In genomic region chr3L:15508233-15508632, dm6 we compare ENCODE assay signal across 4 fruit fly cellular contexts.
TF ChIP-seq lines count a peak whose summit lies in the region.

TSS of gene CG7841 (minus strand) at chr3L:15508252.

TF ChIP-seq in whole organism, adult, 20 proteins besides CTCF, POLR2A, EP300 and RAD21 (continued from another document):
- TF ChIP-seq bab1 (GFP tag; optimal IDR thresholded peaks at IDR 0.05; lab: Kevin White, UChicago) (peak; percentile 99), CG7101 (tag; optimal IDR thresholded peaks at IDR 0.05; lab: Kevin White, UChicago) (peak; percentile 99)
TF ChIP-seq in whole organism, adult: peak in this region for 17.

TF ChIP-seq in whole organism, embryonic, 481 proteins besides CTCF, POLR2A, EP300 and RAD21 (continued from another document and continues in another):
- no peak for TF ChIP-seq CG34224 (GFP tag; IDR thresholded peaks at IDR 0.05; lab: Robert Waterston, UW; ENCODE audit: partially characterized antibody)
- peak; percentile 49 for TF ChIP-seq Elba2 (GFP tag; optimal IDR thresholded peaks at IDR 0.05; lab: Kevin White, UChicago)
- no peak for TF ChIP-seq hbn (GFP tag; IDR thresholded peaks at IDR 0.05; lab: Robert Waterston, UW; ENCODE audit: partially characterized antibody)
- no peak; the same call in 1 of the 2 replicates for TF ChIP-seq sisA (GFP tag; IDR thresholded peaks at IDR 0.05; lab: Robert Waterston, UW)
- TF ChIP-seq CG15479 (GFP tag; optimal IDR thresholded peaks at IDR 0.05; lab: Kevin White, UChicago), result peak; percentile 48
- peak; percentile 98 for TF ChIP-seq fd64A (GFP tag; optimal IDR thresholded peaks at IDR 0.05; lab: Kevin White, UChicago)
- TF ChIP-seq ken (GFP tag; IDR thresholded peaks at IDR 0.05; lab: Robert Waterston, UW), result peak; percentile 93
- TF ChIP-seq pfk (GFP tag; optimal IDR thresholded peaks at IDR 0.05; lab: Kevin White, UChicago), result peak; percentile 81
- TF ChIP-seq CG4424 (GFP tag; optimal IDR thresholded peaks at IDR 0.05; lab: Kevin White, UChicago), result peak; percentile 97
- peak; percentile 77 for TF ChIP-seq CG10321 (GFP tag; IDR thresholded peaks at IDR 0.05; lab: Robert Waterston, UW)
- TF ChIP-seq CG4617 (GFP tag; optimal IDR thresholded peaks at IDR 0.05; lab: Kevin White, UChicago; ENCODE audit: borderline replicate concordance), result peak; percentile 82
- peak; percentile 79 for TF ChIP-seq MESR4 (GFP tag; optimal IDR thresholded peaks at IDR 0.05; lab: Kevin White, UChicago)
- TF ChIP-seq Rfx (GFP tag; IDR thresholded peaks at IDR 0.05; lab: Robert Waterston, UW), result peak; percentile 98
- TF ChIP-seq CG6765 (GFP tag; optimal IDR thresholded peaks at IDR 0.05; lab: Kevin White, UChicago), result peak; percentile 98
- TF ChIP-seq maf-S (GFP tag; optimal IDR thresholded peaks at IDR 0.05; lab: Kevin White, UChicago), result peak; percentile 94
- peak; percentile 94 for TF ChIP-seq CG2199 (GFP tag; IDR thresholded peaks at IDR 0.05; lab: Robert Waterston, UW)
- peak; percentile 95 for TF ChIP-seq abd-A (tag; optimal IDR thresholded peaks at IDR 0.05; lab: Kevin White, UChicago)
- no peak for TF ChIP-seq dimm (GFP tag; IDR thresholded peaks at IDR 0.05; lab: Robert Waterston, UW)
- peak; percentile 98 for TF ChIP-seq Max (GFP tag; optimal IDR thresholded peaks at IDR 0.05; lab: Kevin White, UChicago)
- TF ChIP-seq CG11456 (GFP tag; IDR thresholded peaks at IDR 0.05; lab: Robert Waterston, UW), result no peak
- TF ChIP-seq grn (GFP tag; optimal IDR thresholded peaks at IDR 0.05; lab: Kevin White, UChicago), result peak; percentile 87
- peak; percentile 91 for TF ChIP-seq HmgD (GFP tag; optimal IDR thresholded peaks at IDR 0.05; lab: Kevin White, UChicago)
- peak; percentile 96 for TF ChIP-seq bab2 (GFP tag; optimal IDR thresholded peaks at IDR 0.05; lab: Kevin White, UChicago)
- TF ChIP-seq CG17912 (GFP tag; optimal IDR thresholded peaks at IDR 0.05; lab: Kevin White, UChicago), result peak; percentile 97
- peak; percentile 99 for TF ChIP-seq dmrt11E (tag; optimal IDR thresholded peaks at IDR 0.05; lab: Kevin White, UChicago)
- peak; percentile 98 for TF ChIP-seq scrt (GFP tag; optimal IDR thresholded peaks at IDR 0.05; lab: Kevin White, UChicago)
- peak; percentile 94 for TF ChIP-seq MBD-R2 (GFP tag; IDR thresholded peaks at IDR 0.05; lab: Robert Waterston, UW)
- peak; percentile 97 for TF ChIP-seq CG2875 (GFP tag; optimal IDR thresholded peaks at IDR 0.05; lab: Kevin White, UChicago)
- peak; percentile 97 for TF ChIP-seq CG15011 (GFP tag; optimal IDR thresholded peaks at IDR 0.05; lab: Kevin White, UChicago)
- TF ChIP-seq slou (GFP tag; optimal IDR thresholded peaks at IDR 0.05; lab: Kevin White, UChicago), result peak; percentile 89
- no peak for TF ChIP-seq sna (GFP tag; IDR thresholded peaks at IDR 0.05; lab: Robert Waterston, UW; ENCODE audit: partially characterized antibody)
- TF ChIP-seq Rx (GFP tag; IDR thresholded peaks at IDR 0.05; lab: Robert Waterston, UW), result no peak; the same call in none of the 2 replicates
- TF ChIP-seq zfh1 (GFP tag; IDR thresholded peaks at IDR 0.05; lab: Robert Waterston, UW), result peak; percentile 97
- peak; percentile 99 for TF ChIP-seq CG2712 (tag; optimal IDR thresholded peaks at IDR 0.05; lab: Kevin White, UChicago)
- TF ChIP-seq Dref (GFP tag; IDR thresholded peaks at IDR 0.05; lab: Robert Waterston, UW), result 0 out of 2 replicates have a peak, but pooled peaks have one; percentile 31
- TF ChIP-seq CG4730 (GFP tag; IDR thresholded peaks at IDR 0.05; lab: Robert Waterston, UW), result peak; percentile 84; the same call in 1 of the 2 replicates
- peak; percentile 21 for TF ChIP-seq cg (GFP tag; optimal IDR thresholded peaks at IDR 0.05; lab: Kevin White, UChicago)
- TF ChIP-seq Sox102F (GFP tag; optimal IDR thresholded peaks at IDR 0.05; lab: Kevin White, UChicago), result peak; percentile 97
- TF ChIP-seq chm (GFP tag; IDR thresholded peaks at IDR 0.05; lab: Robert Waterston, UW), result peak; percentile 98
- peak; percentile 94 for TF ChIP-seq CG3847 (GFP tag; IDR thresholded peaks at IDR 0.05; lab: Robert Waterston, UW)
- peak; percentile 98 for TF ChIP-seq nerfin-1 (tag; optimal IDR thresholded peaks at IDR 0.05; lab: Kevin White, UChicago)
- no peak for TF ChIP-seq pita (GFP tag; optimal IDR thresholded peaks at IDR 0.05; lab: Kevin White, UChicago)

TF ChIP-seq in whole organism, prepupa, 60 proteins besides CTCF, POLR2A, EP300 and RAD21 (continued from another document):
- TF ChIP-seq fd85E (GFP tag; optimal IDR thresholded peaks at IDR 0.05; lab: Kevin White, UChicago) (peak; percentile 93), CG11294 (GFP tag; IDR thresholded peaks at IDR 0.05; lab: Robert Waterston, UW) (peak; percentile 90; the same call in 1 of the 2 replicates), vri (GFP tag; optimal IDR thresholded peaks at IDR 0.05; lab: Kevin White, UChicago) (peak; percentile 99), CG3919 (GFP tag; optimal IDR thresholded peaks at IDR 0.05; lab: Kevin White, UChicago) (peak; percentile 99), cyc (GFP tag; optimal IDR thresholded peaks at IDR 0.05; lab: Kevin White, UChicago) (peak; percentile 97), CG10631 (GFP tag; optimal IDR thresholded peaks at IDR 0.05; lab: Kevin White, UChicago) (peak; percentile 94), topi (GFP tag; optimal IDR thresholded peaks at IDR 0.05; lab: Kevin White, UChicago) (peak; percentile 99), OdsH (GFP tag; optimal IDR thresholded peaks at IDR 0.05; lab: Kevin White, UChicago) (peak; percentile 97), dsx (GFP tag; optimal IDR thresholded peaks at IDR 0.05; lab: Kevin White, UChicago; ENCODE audit: poor library complexity, severe bottlenecking) (peak; percentile 98), acj6 (GFP tag; optimal IDR thresholded peaks at IDR 0.05; lab: Kevin White, UChicago) (peak; percentile 98), CG32006 (GFP tag; optimal IDR thresholded peaks at IDR 0.05; lab: Kevin White, UChicago) (peak; percentile 96), Met (GFP tag; optimal IDR thresholded peaks at IDR 0.05; lab: Kevin White, UChicago) (peak; percentile 99), eg (GFP tag; IDR thresholded peaks at IDR 0.05; lab: Robert Waterston, UW) (peak; percentile 98; the same call in 2 of the 3 replicates), achi (GFP tag; optimal IDR thresholded peaks at IDR 0.05; lab: Kevin White, UChicago) (peak; percentile 97), lz (GFP tag; optimal IDR thresholded peaks at IDR 0.05; lab: Kevin White, UChicago) (peak; percentile 99), CG7368 (GFP tag; optimal IDR thresholded peaks at IDR 0.05; lab: Kevin White, UChicago) (peak; percentile 97), CG11902 (GFP tag; optimal IDR thresholded peaks at IDR 0.05; lab: Kevin White, UChicago) (peak; percentile 90), Eip93F (GFP tag; optimal IDR thresholded peaks at IDR 0.05; lab: Kevin White, UChicago) (peak; percentile 99), Lpt (GFP tag; optimal IDR thresholded peaks at IDR 0.05; lab: Kevin White, UChicago) (peak; percentile 96), CG31627 (GFP tag; optimal IDR thresholded peaks at IDR 0.05; lab: Kevin White, UChicago) (peak; percentile 97), CG6792 (GFP tag; optimal IDR thresholded peaks at IDR 0.05; lab: Kevin White, UChicago) (peak; percentile 98), CG3032 (tag; optimal IDR thresholded peaks at IDR 0.05; lab: Kevin White, UChicago) (peak; percentile 99), Sox15 (GFP tag; optimal IDR thresholded peaks at IDR 0.05; lab: Kevin White, UChicago) (peak; percentile 92), Eip75B (GFP tag; optimal IDR thresholded peaks at IDR 0.05; lab: Kevin White, UChicago) (peak; percentile 99), CG10669 (GFP tag; optimal IDR thresholded peaks at IDR 0.05; lab: Kevin White, UChicago) (peak; percentile 98), CG6808 (GFP tag; optimal IDR thresholded peaks at IDR 0.05; lab: Kevin White, UChicago) (peak; percentile 98), Hr4 (GFP tag; optimal IDR thresholded peaks at IDR 0.05; lab: Kevin White, UChicago) (peak; percentile 98), CG8119 (GFP tag; IDR thresholded peaks at IDR 0.05; lab: Robert Waterston, UW) (peak; percentile 98), CG8632 (GFP tag; optimal IDR thresholded peaks at IDR 0.05; lab: Kevin White, UChicago) (peak; percentile 97), CG1621 (tag; optimal IDR thresholded peaks at IDR 0.05; lab: Kevin White, UChicago) (peak; percentile 97), CG8319 (GFP tag; optimal IDR thresholded peaks at IDR 0.05; lab: Kevin White, UChicago) (peak; percentile 95), Gug (GFP tag; IDR thresholded peaks at IDR 0.05; lab: Robert Waterston, UW) (peak; percentile 93), Sox14 (GFP tag; optimal IDR thresholded peaks at IDR 0.05; lab: Kevin White, UChicago) (peak; percentile 98), Ets21C (GFP tag; optimal IDR thresholded peaks at IDR 0.05; lab: Kevin White, UChicago) (peak; percentile 96), CG16779 (tag; optimal IDR thresholded peaks at IDR 0.05; lab: Kevin White, UChicago) (peak; percentile 97), dac (GFP tag; optimal IDR thresholded peaks at IDR 0.05; lab: Kevin White, UChicago) (peak; percentile 96), CG6276 (GFP tag; optimal IDR thresholded peaks at IDR 0.05; lab: Kevin White, UChicago) (peak; percentile 97), CG4318 (GFP tag; optimal IDR thresholded peaks at IDR 0.05; lab: Kevin White, UChicago) (peak; percentile 93), fkh (GFP tag; optimal IDR thresholded peaks at IDR 0.05; lab: Kevin White, UChicago) (peak; percentile 89), Smox (GFP tag; optimal IDR thresholded peaks at IDR 0.05; lab: Kevin White, UChicago) (peak; percentile 98), spab (GFP tag; optimal IDR thresholded peaks at IDR 0.05; lab: Kevin White, UChicago) (peak; percentile 96)

TF ChIP-seq in whole organism, wandering third instar larva, 38 proteins besides CTCF, POLR2A, EP300 and RAD21 (continued from another document):
- TF ChIP-seq CG9705 (GFP tag; optimal IDR thresholded peaks at IDR 0.05; lab: Kevin White, UChicago) (peak; percentile 98), br (GFP tag; optimal IDR thresholded peaks at IDR 0.05; lab: Kevin White, UChicago) (peak; percentile 99), Rel (GFP tag; optimal IDR thresholded peaks at IDR 0.05; lab: Kevin White, UChicago) (peak; percentile 89), Rel (tag; optimal IDR thresholded peaks at IDR 0.05; lab: Kevin White, UChicago) (peak; percentile 95), GATAd (GFP tag; optimal IDR thresholded peaks at IDR 0.05; lab: Kevin White, UChicago) (no peak), Sp1 (GFP tag; optimal IDR thresholded peaks at IDR 0.05; lab: Kevin White, UChicago) (peak; percentile 99), Hr78 (GFP tag; optimal IDR thresholded peaks at IDR 0.05; lab: Kevin White, UChicago) (no peak), tai (GFP tag; optimal IDR thresholded peaks at IDR 0.05; lab: Kevin White, UChicago) (peak; percentile 96), N (GFP tag; optimal IDR thresholded peaks at IDR 0.05; lab: Kevin White, UChicago) (no peak), Myc (optimal IDR thresholded peaks at IDR 0.05; lab: Kevin White, UChicago) (no peak), ey (GFP tag; optimal IDR thresholded peaks at IDR 0.05; lab: Kevin White, UChicago) (peak; percentile 97), psq (GFP tag; optimal IDR thresholded peaks at IDR 0.05; lab: Kevin White, UChicago) (peak; percentile 93), CrebA (GFP tag; optimal IDR thresholded peaks at IDR 0.05; lab: Kevin White, UChicago; ENCODE audit: borderline replicate concordance) (no peak), usp (GFP tag; optimal IDR thresholded peaks at IDR 0.05; lab: Kevin White, UChicago) (no peak), woc (GFP tag; optimal IDR thresholded peaks at IDR 0.05; lab: Kevin White, UChicago) (peak; percentile 96), dmrt93B (GFP tag; optimal IDR thresholded peaks at IDR 0.05; lab: Kevin White, UChicago) (peak; percentile 94)
